Fruit fly (Drosophila melanogaster) whole organism, embryonic: Measurements from ENCODE around the gene CG42671.

ENCODE experiments used
- Abd-B ChIP-seq: fragments of 200-800 bp; sonication (Bioruptor generic); optimal IDR thresholded peaks from 2 replicates; lab custom pipeline; 2018; ENCODE audit warnings: missing biosample characterization, mild to moderate bottlenecking, missing genetic modification characterization, moderate library complexity
- B-H2 ChIP-seq: fragments of 200-800 bp; sonication (Bioruptor generic); optimal IDR thresholded peaks from 2 replicates; lab custom pipeline; 2018; ENCODE audit warnings: missing biosample characterization, mild to moderate bottlenecking, missing genetic modification characterization
- C15 ChIP-seq: fragments of 200-800 bp; sonication (Bioruptor generic); IDR thresholded peaks from 3 replicates; pipeline ENCODE4 v1.3.6; 2022; ENCODE audit warnings: missing biosample characterization, missing genetic modification characterization
- CG10366 ChIP-seq: fragments of 200-800 bp; sonication (Bioruptor generic); IDR thresholded peaks from 2 replicates; pipeline ENCODE4 v1.3.6; 2022; ENCODE audit warnings: missing biosample characterization, missing genetic modification characterization
- CG11085 ChIP-seq: fragments of 200-800 bp; sonication (Bioruptor generic); IDR thresholded peaks from 2 replicates; pipeline ENCODE4 v1.3.6; 2022; ENCODE audit warnings: missing biosample characterization, missing genetic modification characterization
- CG11093 ChIP-seq: fragments of 200-800 bp; sonication (Bioruptor generic); IDR thresholded peaks from 3 replicates; pipeline ENCODE4 v1.3.6; 2022; ENCODE audit warnings: missing biosample characterization, missing genetic modification characterization
- CG13424 ChIP-seq: fragments of 200-800 bp; sonication (Bioruptor generic); optimal IDR thresholded peaks from 2 replicates; lab custom pipeline; 2019; ENCODE audit warnings: missing biosample characterization, mild to moderate bottlenecking, missing genetic modification characterization, moderate library complexity
- CG13624 ChIP-seq: fragments of 200-800 bp; sonication (Bioruptor generic); optimal IDR thresholded peaks from 2 replicates; lab custom pipeline; 2016; ENCODE audit warnings: missing biosample characterization, missing genetic modification characterization
- CG14441 ChIP-seq: fragments of 200-800 bp; sonication (Bioruptor generic); IDR thresholded peaks from 2 replicates; pipeline ENCODE4 v1.3.6; 2022; ENCODE audit warnings: missing biosample characterization, missing genetic modification characterization
- CG14710 ChIP-seq: fragments of 200-800 bp; sonication (Bioruptor generic); optimal IDR thresholded peaks from 3 replicates; lab custom pipeline; 2019; ENCODE audit warnings: missing biosample characterization, mild to moderate bottlenecking, missing genetic modification characterization, moderate library complexity
- CG14860 ChIP-seq: fragments of 200-800 bp; sonication (Bioruptor generic); IDR thresholded peaks from 3 replicates; pipeline ENCODE4 v1.3.6; 2022; ENCODE audit warnings: missing biosample characterization, missing genetic modification characterization; ENCODE audit not compliant: partially characterized antibody
- CG1792 ChIP-seq: fragments of 200-800 bp; sonication (Bioruptor generic); optimal IDR thresholded peaks from 2 replicates; lab custom pipeline; 2016; ENCODE audit warnings: missing biosample characterization, missing genetic modification characterization
- CG2120 ChIP-seq: fragments of 200-800 bp; sonication (Bioruptor generic); optimal IDR thresholded peaks from 3 replicates; lab custom pipeline; 2016; ENCODE audit warnings: missing biosample characterization, missing genetic modification characterization
- CG2889 ChIP-seq: fragments of 200-800 bp; sonication (Bioruptor generic); IDR thresholded peaks from 3 replicates; pipeline ENCODE4 v1.3.6; 2022; ENCODE audit warnings: missing biosample characterization, missing genetic modification characterization
- CG30020 ChIP-seq: fragments of 200-800 bp; optimal IDR thresholded peaks from 2 replicates; lab custom pipeline; 2019; ENCODE audit warnings: missing biosample characterization, mild to moderate bottlenecking, missing genetic modification characterization, moderate library complexity
- CG30431 ChIP-seq: fragments of 200-800 bp; sonication (Bioruptor generic); optimal IDR thresholded peaks from 2 replicates; lab custom pipeline; 2017; ENCODE audit warnings: missing biosample characterization, missing genetic modification characterization
- CG3407 ChIP-seq: fragments of 200-800 bp; sonication (Bioruptor generic); optimal IDR thresholded peaks from 2 replicates; lab custom pipeline; 2018; ENCODE audit warnings: missing biosample characterization, mild to moderate bottlenecking, missing genetic modification characterization
- CG3847 ChIP-seq: fragments of 200-800 bp; sonication (Bioruptor generic); IDR thresholded peaks from 2 replicates; pipeline ENCODE4 v1.3.6; 2022; ENCODE audit warnings: missing biosample characterization, missing genetic modification characterization
- CG4707 ChIP-seq: fragments of 200-800 bp; sonication (Bioruptor generic); optimal IDR thresholded peaks from 2 replicates; lab custom pipeline; 2018; ENCODE audit warnings: missing biosample characterization, mild to moderate bottlenecking, missing genetic modification characterization, moderate library complexity
- CG6791 ChIP-seq: fragments of 200-800 bp; sonication (Bioruptor generic); IDR thresholded peaks from 3 replicates; pipeline ENCODE4 v1.3.6; 2022; ENCODE audit warnings: missing biosample characterization, missing genetic modification characterization; ENCODE audit not compliant: partially characterized antibody
- CG7963 ChIP-seq: fragments of 200-800 bp; sonication (Bioruptor generic); IDR thresholded peaks from 3 replicates; pipeline ENCODE4 v1.3.6; 2022; ENCODE audit warnings: missing biosample characterization, missing genetic modification characterization; ENCODE audit not compliant: partially characterized antibody
- CG8765 ChIP-seq: fragments of 200-800 bp; sonication (Bioruptor generic); IDR thresholded peaks from 2 replicates; pipeline ENCODE4 v1.3.6; 2022; ENCODE audit warnings: missing biosample characterization, missing genetic modification characterization
- CG8924 ChIP-seq: fragments of 200-800 bp; optimal IDR thresholded peaks from 3 replicates; lab custom pipeline; 2019; ENCODE audit warnings: missing biosample characterization, mild to moderate bottlenecking, missing genetic modification characterization, moderate library complexity
- Camta ChIP-seq: fragments of 200-800 bp; sonication (Bioruptor generic); optimal IDR thresholded peaks from 2 replicates; lab custom pipeline; 2016; ENCODE audit warnings: missing biosample characterization, missing genetic modification characterization
- D19A ChIP-seq: fragments of 200-800 bp; optimal IDR thresholded peaks from 3 replicates; lab custom pipeline; 2019; ENCODE audit warnings: missing biosample characterization, mild to moderate bottlenecking, missing genetic modification characterization, moderate library complexity
- Dbx ChIP-seq: fragments of 200-800 bp; sonication (Bioruptor generic); IDR thresholded peaks from 3 replicates; pipeline ENCODE4 v1.3.6; 2022; ENCODE audit warnings: missing biosample characterization, missing genetic modification characterization
- Deaf1 ChIP-seq: fragments of 200-800 bp; optimal IDR thresholded peaks from 3 replicates; lab custom pipeline; 2019; ENCODE audit warnings: missing biosample characterization, mild to moderate bottlenecking, missing genetic modification characterization, moderate library complexity
- Hr78 ChIP-seq, 2 experiments: fragments of 200-800 bp in 1 of 2; fragments of >200 bp in 1 of 2; sonication (Bioruptor generic) in 1 of 2; optimal IDR thresholded peaks; 2 replicates each; lab custom pipeline; 2017 to 2019; ENCODE audit warnings: missing biosample characterization in 2 of 2, missing genetic modification characterization in 2 of 2, mild to moderate bottlenecking in 1 of 2, moderate library complexity in 1 of 2
- Mes4 ChIP-seq: fragments of 200-800 bp; sonication (Bioruptor generic); optimal IDR thresholded peaks from 2 replicates; lab custom pipeline; 2016; ENCODE audit warnings: missing biosample characterization, missing genetic modification characterization
- NfI ChIP-seq: fragments of 200-800 bp; sonication (Bioruptor generic); optimal IDR thresholded peaks from 3 replicates; lab custom pipeline; 2018; ENCODE audit warnings: missing biosample characterization, mild to moderate bottlenecking, missing genetic modification characterization, moderate library complexity
- Optix ChIP-seq: fragments of 200-800 bp; sonication (Bioruptor generic); IDR thresholded peaks from 3 replicates; pipeline ENCODE4 v1.3.6; 2022; ENCODE audit warnings: missing biosample characterization, missing genetic modification characterization
- ash1 ChIP-seq: fragments of 200-800 bp; sonication (Bioruptor generic); optimal IDR thresholded peaks from 2 replicates; lab custom pipeline; 2018; ENCODE audit warnings: missing biosample characterization, mild to moderate bottlenecking, missing genetic modification characterization
- bcd ChIP-seq: fragments of 200-800 bp; sonication (Bioruptor generic); optimal IDR thresholded peaks from 2 replicates; lab custom pipeline; 2017; ENCODE audit warnings: missing biosample characterization, mild to moderate bottlenecking, missing genetic modification characterization
- bsh ChIP-seq, 2 experiments: fragments of 200-800 bp; sonication (Bioruptor generic); optimal IDR thresholded peaks; 2 replicates each; lab custom pipeline; 2017 to 2018; ENCODE audit warnings: mild to moderate bottlenecking in 2 of 2, missing biosample characterization in 2 of 2, missing genetic modification characterization in 2 of 2, moderate library complexity in 1 of 2
- chinmo ChIP-seq: fragments of 200-800 bp; sonication (Bioruptor generic); IDR thresholded peaks from 4 replicates; pipeline ENCODE4 v1.3.6; 2022; ENCODE audit warnings: missing biosample characterization, missing genetic modification characterization; ENCODE audit not compliant: partially characterized antibody
- danr ChIP-seq: fragments of 200-800 bp; sonication (Bioruptor generic); IDR thresholded peaks from 2 replicates; pipeline ENCODE4 v1.3.6; 2022; ENCODE audit warnings: missing biosample characterization, missing genetic modification characterization
- dati ChIP-seq: fragments of 200-800 bp; sonication (Bioruptor generic); IDR thresholded peaks from 2 replicates; pipeline ENCODE4 v1.3.6; 2022; ENCODE audit warnings: missing biosample characterization, missing genetic modification characterization
- fd102C ChIP-seq: fragments of 200-800 bp; sonication (Bioruptor generic); optimal IDR thresholded peaks from 2 replicates; lab custom pipeline; 2018; ENCODE audit warnings: missing biosample characterization, mild to moderate bottlenecking, missing genetic modification characterization, moderate library complexity
- grn ChIP-seq: fragments of 200-800 bp; sonication (Bioruptor generic); optimal IDR thresholded peaks from 3 replicates; lab custom pipeline; 2017; ENCODE audit warnings: missing biosample characterization, missing genetic modification characterization
- lov ChIP-seq, 2 experiments: fragments of 200-800 bp in 1 of 2; fragments of >200 bp in 1 of 2; sonication (Bioruptor generic) in 1 of 2; IDR thresholded peaks in 1 of 2; optimal IDR thresholded peaks in 1 of 2; 2 replicates in 1 of 2; 3 replicates in 1 of 2; pipeline versions ENCODE4 v1.3.6 to Lab custom; 2017 to 2022; ENCODE audit warnings: missing biosample characterization in 1 of 2, missing genetic modification characterization in 1 of 2
- maf-S ChIP-seq: fragments of 200-800 bp; sonication (Bioruptor generic); optimal IDR thresholded peaks from 2 replicates; lab custom pipeline; 2016; ENCODE audit warnings: missing biosample characterization, missing genetic modification characterization
- odd ChIP-seq: fragments of 200-800 bp; sonication (Bioruptor generic); optimal IDR thresholded peaks from 2 replicates; lab custom pipeline; 2017; ENCODE audit warnings: missing biosample characterization, mild to moderate bottlenecking, missing genetic modification characterization
- org-1 ChIP-seq: fragments of 200-800 bp; sonication (Bioruptor generic); optimal IDR thresholded peaks from 2 replicates; lab custom pipeline; 2017; ENCODE audit warnings: missing biosample characterization, missing genetic modification characterization
- pzg ChIP-seq: fragments of 200-800 bp; sonication (Bioruptor generic); optimal IDR thresholded peaks from 3 replicates; lab custom pipeline; 2018; ENCODE audit warnings: missing biosample characterization, mild to moderate bottlenecking, missing genetic modification characterization, moderate library complexity
- slbo ChIP-seq: fragments of 200-800 bp; sonication (Bioruptor generic); IDR thresholded peaks from 2 replicates; pipeline ENCODE4 v1.3.6; 2022; ENCODE audit warnings: missing biosample characterization, missing genetic modification characterization
- twi ChIP-seq: fragments of 200-800 bp; optimal IDR thresholded peaks from 2 replicates; lab custom pipeline; 2019; ENCODE audit warnings: missing biosample characterization, mild to moderate bottlenecking, missing genetic modification characterization, moderate library complexity
- unc-4 ChIP-seq: fragments of 200-800 bp; sonication (Bioruptor generic); IDR thresholded peaks from 2 replicates; pipeline ENCODE4 v1.3.6; 2022; ENCODE audit warnings: missing biosample characterization, missing genetic modification characterization; ENCODE audit not compliant: partially characterized antibody
- zen ChIP-seq: fragments of 200-800 bp; sonication (Bioruptor generic); optimal IDR thresholded peaks from 3 replicates; lab custom pipeline; 2018; ENCODE audit warnings: missing biosample characterization, mild to moderate bottlenecking, missing genetic modification characterization, moderate library complexity
- zf30C ChIP-seq: fragments of 200-800 bp; sonication (Bioruptor generic); optimal IDR thresholded peaks from 3 replicates; lab custom pipeline; 2018; ENCODE audit warnings: missing biosample characterization, mild to moderate bottlenecking, missing genetic modification characterization

CG42671 gene

DNA sequence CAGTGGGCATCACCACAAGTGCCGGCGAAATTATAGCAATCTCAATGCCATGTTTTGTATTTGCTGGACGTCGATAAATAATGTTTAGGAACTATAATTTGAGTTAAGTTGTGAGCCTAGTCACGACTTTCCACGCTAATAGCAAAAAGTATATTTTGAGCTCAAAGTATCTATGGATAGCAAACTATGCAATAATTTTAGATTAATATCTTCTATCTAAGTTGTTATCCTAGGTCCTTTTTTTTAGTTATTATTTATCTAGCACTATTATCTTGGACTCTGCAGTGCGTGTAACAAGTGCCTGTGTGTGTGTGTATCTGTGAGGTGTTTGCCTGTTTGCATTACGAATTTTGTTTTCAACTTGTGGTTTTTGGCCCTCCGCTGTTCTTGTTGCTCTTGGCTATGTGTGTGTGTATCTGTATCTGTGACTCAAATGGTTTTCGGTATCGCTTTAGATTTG is 46.0 kb downstream of the CG42671 start (continued):
- TF ChIP-seq Camta (GFP tag; lab: Kevin White, UChicago) (peak; percentile 70), twi (tag; lab: Kevin White, UChicago) (peak; percentile 10), unc-4 (no peak), NfI (GFP tag; lab: Kevin White, UChicago) (peak; percentile 83), org-1 (peak; percentile 70), lov (optimal IDR thresholded peaks at IDR 0.05; lab: Kevin White, UChicago) (no peak), lov (GFP tag; IDR thresholded peaks at IDR 0.05; lab: Robert Waterston, UW) (no peak), CG10366 (GFP tag; lab: Robert Waterston, UW) (peak; percentile 64), Abd-B (GFP tag; lab: Kevin White, UChicago) (peak; percentile 73), CG2120 (GFP tag; lab: Kevin White, UChicago) (peak; percentile 91), CG13624 (peak; percentile 84), danr (peak; percentile 57), CG11093 (GFP tag; lab: Robert Waterston, UW) (peak; percentile 70), CG7963 (GFP tag; lab: Robert Waterston, UW) (no peak), ash1 (no peak), Deaf1 (tag; lab: Kevin White, UChicago) (peak; percentile 41), B-H2 (peak; percentile 32), CG14860 (GFP tag; lab: Robert Waterston, UW) (no peak), CG14441 (peak; percentile 80), CG11085 (GFP tag; lab: Robert Waterston, UW) (peak; percentile 49; the same call in 1 of the 2 replicates), CG1792 (GFP tag; lab: Kevin White, UChicago) (peak; percentile 68), C15 (GFP tag; lab: Robert Waterston, UW) (0 out of 3 replicates have a peak, but pooled peaks have one; percentile 72), CG3847 (GFP tag; lab: Robert Waterston, UW) (peak; percentile 81), CG2889 (GFP tag; lab: Robert Waterston, UW) (0 out of 3 replicates have a peak, but pooled peaks have one; percentile 60), Dbx (peak; percentile 78; the same call in 2 of the 3 replicates), maf-S (GFP tag; lab: Kevin White, UChicago) (peak; percentile 53), CG14710 (tag; lab: Kevin White, UChicago) (peak; percentile 59), D19A (peak; percentile 53), dati (GFP tag; lab: Robert Waterston, UW) (0 out of 2 replicates have a peak, but pooled peaks have one; percentile 8), Optix (GFP tag; lab: Robert Waterston, UW) (peak; percentile 66; the same call in 1 of the 3 replicates), zf30C (GFP tag; lab: Kevin White, UChicago) (no peak), slbo (GFP tag; lab: Robert Waterston, UW) (peak; percentile 82), grn (GFP tag; lab: Kevin White, UChicago) (peak; percentile 44), CG8765 (0 out of 2 replicates have a peak, but pooled peaks have one; percentile 37), fd102C (no peak), CG4707 (peak; percentile 1), Hr78 (GFP tag; optimal IDR thresholded peaks at IDR 0.05; lab: Kevin White, UChicago) (peak in 1 of 2 experiments; percentile 52), bsh (GFP tag; optimal IDR thresholded peaks at IDR 0.05; lab: Kevin White, UChicago) (peak in 1 of 2 experiments; percentile 75), CG6791 (no peak), CG3407 (GFP tag; lab: Kevin White, UChicago) (peak; percentile 36), CG30431 (peak; percentile 72), pzg (GFP tag; lab: Kevin White, UChicago) (no peak), CG30020 (tag; lab: Kevin White, UChicago) (no peak), odd (GFP tag; lab: Kevin White, UChicago) (peak; percentile 70), bcd (GFP tag; lab: Kevin White, UChicago) (peak; percentile 78), CG8924 (peak; percentile 87), zen (tag; lab: Kevin White, UChicago) (peak; percentile 73), Mes4 (peak; percentile 67), chinmo (GFP tag; lab: Robert Waterston, UW) (peak; percentile 45; the same call in 1 of the 4 replicates), CG13424 (tag; lab: Kevin White, UChicago) (peak; percentile 78)
